Fruit fly (Drosophila melanogaster) whole organism, pupa: ENCODE data around the gene CG3529.

Experiments used
- CG10348 ChIP-seq: fragments of 200-800 bp; sonication (Bioruptor generic); IDR thresholded peaks from 2 replicates; pipeline ENCODE4 v1.3.6; 2022; ENCODE audit warnings: missing biosample characterization, missing genetic modification characterization
- CG12605 ChIP-seq: fragments of 200-800 bp; sonication (Bioruptor generic); IDR thresholded peaks from 2 replicates; pipeline ENCODE4 v1.3.6; 2022; ENCODE audit warnings: missing biosample characterization, missing genetic modification characterization
- CG13204 ChIP-seq: fragments of 200-800 bp; sonication (Bioruptor generic); optimal IDR thresholded peaks from 2 replicates; lab custom pipeline; 2018; ENCODE audit warnings: missing biosample characterization, mild to moderate bottlenecking, missing genetic modification characterization, moderate library complexity
- CG14655 ChIP-seq: fragments of 200-800 bp; sonication (Bioruptor generic); optimal IDR thresholded peaks from 3 replicates; lab custom pipeline; 2017; ENCODE audit warnings: mild to moderate bottlenecking, missing biosample characterization, missing genetic modification reagents, missing genetic modification characterization
- CG15710 ChIP-seq: fragments of 200-800 bp; sonication (Bioruptor generic); optimal IDR thresholded peaks from 2 replicates; lab custom pipeline; 2018; ENCODE audit warnings: missing biosample characterization, mild to moderate bottlenecking, missing genetic modification characterization, moderate library complexity
- CG17806 ChIP-seq: fragments of 200-800 bp; sonication (Bioruptor generic); optimal IDR thresholded peaks from 2 replicates; lab custom pipeline; 2018; ENCODE audit warnings: missing biosample characterization, mild to moderate bottlenecking, missing genetic modification characterization, moderate library complexity
- CG32121 ChIP-seq: fragments of 200-800 bp; sonication (Bioruptor generic); IDR thresholded peaks from 2 replicates; pipeline ENCODE4 v1.3.6; 2022; ENCODE audit warnings: missing biosample characterization, missing genetic modification characterization
- CG34367 ChIP-seq: fragments of 200-800 bp; sonication (Bioruptor generic); optimal IDR thresholded peaks from 2 replicates; lab custom pipeline; 2018; ENCODE audit warnings: missing biosample characterization, mild to moderate bottlenecking, missing genetic modification characterization
- CG4496 ChIP-seq: fragments of 200-800 bp; sonication (Bioruptor generic); IDR thresholded peaks from 3 replicates; pipeline ENCODE4 v1.3.6; 2022; ENCODE audit warnings: missing biosample characterization, missing genetic modification characterization
- CG8159 ChIP-seq: fragments of 200-800 bp; sonication (Bioruptor generic); optimal IDR thresholded peaks from 3 replicates; lab custom pipeline; 2018; ENCODE audit warnings: missing biosample characterization, mild to moderate bottlenecking, missing genetic modification characterization, moderate library complexity
- CG8301 ChIP-seq: fragments of 200-800 bp; sonication (Bioruptor generic); optimal IDR thresholded peaks from 2 replicates; lab custom pipeline; 2018; ENCODE audit warnings: missing biosample characterization, mild to moderate bottlenecking, missing genetic modification characterization
- CG9948 ChIP-seq: fragments of 200-800 bp; sonication (Bioruptor generic); optimal IDR thresholded peaks from 2 replicates; lab custom pipeline; 2018; ENCODE audit warnings: missing biosample characterization, mild to moderate bottlenecking, missing genetic modification characterization, moderate library complexity
- D1 ChIP-seq: fragments of 200-800 bp; sonication (Bioruptor generic); optimal IDR thresholded peaks from 2 replicates; lab custom pipeline; 2018; ENCODE audit warnings: missing biosample characterization, mild to moderate bottlenecking, missing genetic modification characterization, moderate library complexity
- EcR ChIP-seq: fragments of 200-800 bp; sonication (Bioruptor generic); optimal IDR thresholded peaks from 3 replicates; lab custom pipeline; 2019; ENCODE audit warnings: missing biosample characterization, missing genetic modification characterization, mild to moderate bottlenecking, moderate library complexity, missing genetic modification reagents
- Ets98B ChIP-seq: fragments of 200-800 bp; sonication (Bioruptor generic); IDR thresholded peaks from 2 replicates; pipeline ENCODE4 v1.3.6; 2022; ENCODE audit warnings: missing biosample characterization, missing genetic modification characterization
- Pif1A ChIP-seq: fragments of 200-800 bp; sonication (Bioruptor generic); optimal IDR thresholded peaks from 3 replicates; lab custom pipeline; 2016; ENCODE audit warnings: missing biosample characterization, missing genetic modification characterization
- Pif1B ChIP-seq: fragments of 200-800 bp; sonication (Bioruptor generic); optimal IDR thresholded peaks from 3 replicates; lab custom pipeline; 2016; ENCODE audit warnings: missing biosample characterization, missing genetic modification characterization
- Snoo ChIP-seq: fragments of 200-800 bp; sonication (Bioruptor generic); optimal IDR thresholded peaks from 3 replicates; lab custom pipeline; 2017; ENCODE audit warnings: missing biosample characterization, mild to moderate bottlenecking, missing genetic modification characterization, inconsistent platforms
- fd96Ca ChIP-seq: fragments of 200-800 bp; sonication (Bioruptor generic); IDR thresholded peaks from 3 replicates; pipeline ENCODE4 v1.3.6; 2022; ENCODE audit warnings: missing biosample characterization, missing genetic modification characterization
- gl ChIP-seq: fragments of 200-800 bp; sonication (Bioruptor generic); optimal IDR thresholded peaks from 2 replicates; lab custom pipeline; 2018; ENCODE audit warnings: missing biosample characterization, mild to moderate bottlenecking, missing genetic modification characterization
- rn ChIP-seq: fragments of 200-800 bp; sonication (Bioruptor generic); IDR thresholded peaks from 2 replicates; pipeline ENCODE4 v1.3.6; 2022; ENCODE audit warnings: missing biosample characterization, missing genetic modification characterization

Gene CG3529

DNA sequence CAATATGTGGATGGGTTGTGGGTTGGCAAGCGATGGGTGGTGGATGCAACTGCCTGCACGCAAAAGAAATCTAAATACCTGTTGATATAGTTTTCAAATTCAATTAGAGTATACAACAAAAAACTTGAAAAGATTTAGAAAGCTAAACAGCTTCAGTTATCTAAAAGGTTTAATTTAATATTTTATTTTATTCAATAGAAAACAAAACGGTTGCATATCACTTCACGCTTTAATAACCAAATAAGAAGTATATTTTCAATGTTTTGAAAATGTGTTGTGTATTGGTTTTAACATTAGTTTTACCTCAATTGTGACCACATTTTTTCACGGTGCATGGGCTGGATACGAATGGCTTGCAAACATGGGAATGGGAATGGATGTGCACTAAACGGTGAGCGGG, 43.0 kb downstream of the CG3529 start:
- peak; percentile 48 for TF ChIP-seq CG32121 (GFP tag; lab: Robert Waterston, UW)
- TF ChIP-seq CG9948, result no peak

DNA sequence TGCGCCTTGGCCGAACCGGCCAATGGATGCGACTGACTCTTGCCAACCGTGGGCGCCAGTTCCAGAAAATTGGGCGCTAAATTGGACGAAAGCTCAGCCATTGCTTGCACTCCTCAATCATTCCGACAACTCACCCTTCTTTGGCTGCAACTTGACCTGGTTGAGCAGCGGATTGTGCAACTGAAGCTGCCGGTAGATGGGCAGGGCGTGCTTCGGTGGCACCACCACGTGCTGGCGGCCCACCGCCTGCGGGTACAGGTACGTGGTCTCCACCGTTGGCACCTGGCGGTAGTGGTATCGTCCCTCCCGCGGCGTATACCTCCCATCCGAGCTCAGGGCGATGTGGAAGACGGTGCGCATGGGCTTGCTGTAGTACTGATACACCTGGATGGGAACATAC, 43.8 kb downstream of the CG3529 start:
- TF ChIP-seq CG17806 (no peak), CG32121 (GFP tag; lab: Robert Waterston, UW) (no peak), D1 (tag; lab: Kevin White, UChicago) (no peak), CG34367 (no peak), Ets98B (no peak), CG8159 (no peak), Pif1A (GFP tag; lab: Kevin White, UChicago) (no peak), rn (no peak), EcR (GFP tag; lab: Kevin White, UChicago) (no peak), fd96Ca (no peak), Pif1B (no peak), CG9948 (no peak), CG12605 (no peak)
- TF ChIP-seq, all 21 proteins: peak for 0

DNA sequence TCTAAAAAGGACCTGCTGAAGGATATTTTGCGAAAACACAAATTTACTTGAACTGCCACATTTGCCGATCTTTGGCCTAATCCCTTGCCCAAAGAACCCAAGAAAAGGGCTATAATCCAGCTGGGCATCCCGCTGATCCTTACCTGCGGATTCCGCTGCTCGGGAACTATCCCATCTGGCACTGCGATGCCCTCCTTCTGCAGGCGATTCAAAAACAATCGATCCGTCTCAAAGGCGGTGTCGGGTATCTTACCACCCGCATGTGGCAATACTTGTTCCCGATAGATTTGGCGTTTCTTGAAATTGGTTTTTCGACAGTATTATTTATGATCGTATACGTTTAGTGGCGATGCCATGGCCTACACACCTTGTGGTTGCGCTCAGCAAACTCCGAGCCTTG, 44.7 kb downstream of the CG3529 start:
- TF ChIP-seq CG12605 (no peak), Pif1B (no peak), CG34367 (no peak), CG4496 (GFP tag; lab: Robert Waterston, UW) (no peak), gl (tag; lab: Kevin White, UChicago) (no peak), Pif1A (GFP tag; lab: Kevin White, UChicago) (no peak), CG14655 (no peak), CG13204 (GFP tag; lab: Kevin White, UChicago) (no peak), rn (no peak), EcR (GFP tag; lab: Kevin White, UChicago) (no peak), CG17806 (no peak), CG8159 (no peak), CG9948 (no peak), CG32121 (GFP tag; lab: Robert Waterston, UW) (no peak), CG15710 (no peak), fd96Ca (no peak), Snoo (tag; lab: Kevin White, UChicago) (no peak)

DNA sequence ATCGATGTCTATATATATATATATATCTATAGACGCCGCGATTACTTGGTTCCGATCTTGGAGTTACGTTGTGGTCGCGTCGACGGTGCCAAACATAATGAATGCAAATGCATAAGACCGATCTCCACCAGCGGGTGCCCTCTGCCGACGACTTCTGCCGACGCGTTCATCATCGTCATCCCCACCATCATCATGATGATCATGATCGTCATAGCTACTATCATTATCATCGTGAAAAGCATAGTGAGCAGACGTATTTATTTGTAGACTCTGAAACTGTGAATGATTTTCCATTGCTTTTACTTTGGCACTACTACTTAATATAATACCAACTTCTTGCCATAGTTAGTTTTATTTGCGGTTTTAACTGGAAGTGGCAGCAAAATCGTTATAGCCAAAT, 45.5 kb downstream of the CG3529 start, which contains the start of gene CG32037:
Gene CG32037, minus strand, starts transcription at position 101 of the 400 bp plus-strand sequence.
- no peak for TF ChIP-seq CG12605
- TF ChIP-seq Pif1B, result no peak
- no peak for TF ChIP-seq Ets98B
- TF ChIP-seq CG9948, result no peak
- no peak for TF ChIP-seq CG14655
- TF ChIP-seq CG32121 (GFP tag; lab: Robert Waterston, UW), result no peak
- TF ChIP-seq CG4496 (GFP tag; lab: Robert Waterston, UW), result no peak
- no peak for TF ChIP-seq gl (tag; lab: Kevin White, UChicago)
- no peak for TF ChIP-seq CG34367
- TF ChIP-seq EcR (GFP tag; lab: Kevin White, UChicago), result no peak
- TF ChIP-seq CG8301 (tag; lab: Kevin White, UChicago), result no peak
- TF ChIP-seq fd96Ca, result no peak
- no peak for TF ChIP-seq Pif1A (GFP tag; lab: Kevin White, UChicago)
- no peak for TF ChIP-seq CG8159
- no peak for TF ChIP-seq CG10348 (GFP tag; lab: Robert Waterston, UW)

DNA sequence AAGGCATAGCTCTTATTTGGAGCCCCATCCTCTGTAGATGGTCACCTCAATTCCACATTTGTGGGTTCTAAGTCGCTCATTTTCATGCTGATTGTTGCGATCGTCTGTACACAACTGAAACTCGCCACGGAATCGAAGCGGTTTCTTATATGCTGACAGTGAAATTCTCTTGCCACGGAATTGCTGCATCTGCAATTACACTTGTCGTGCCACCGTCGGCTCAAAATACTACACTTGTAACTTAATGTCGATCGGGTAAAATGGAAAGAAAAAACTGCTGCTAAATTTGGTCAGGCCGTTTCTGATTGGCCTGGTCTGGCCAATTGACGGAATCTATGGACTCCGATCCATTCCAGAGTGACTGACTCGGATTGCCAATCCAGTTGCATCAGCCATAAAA, 50.6 kb downstream of the CG3529 start:
- TF ChIP-seq CG8301 (tag; lab: Kevin White, UChicago), result no peak
- TF ChIP-seq D1 (tag; lab: Kevin White, UChicago), result no peak
- no peak for TF ChIP-seq CG14655
- TF ChIP-seq fd96Ca, result no peak
- TF ChIP-seq CG10348 (GFP tag; lab: Robert Waterston, UW), result no peak
- no peak for TF ChIP-seq CG34367

DNA sequence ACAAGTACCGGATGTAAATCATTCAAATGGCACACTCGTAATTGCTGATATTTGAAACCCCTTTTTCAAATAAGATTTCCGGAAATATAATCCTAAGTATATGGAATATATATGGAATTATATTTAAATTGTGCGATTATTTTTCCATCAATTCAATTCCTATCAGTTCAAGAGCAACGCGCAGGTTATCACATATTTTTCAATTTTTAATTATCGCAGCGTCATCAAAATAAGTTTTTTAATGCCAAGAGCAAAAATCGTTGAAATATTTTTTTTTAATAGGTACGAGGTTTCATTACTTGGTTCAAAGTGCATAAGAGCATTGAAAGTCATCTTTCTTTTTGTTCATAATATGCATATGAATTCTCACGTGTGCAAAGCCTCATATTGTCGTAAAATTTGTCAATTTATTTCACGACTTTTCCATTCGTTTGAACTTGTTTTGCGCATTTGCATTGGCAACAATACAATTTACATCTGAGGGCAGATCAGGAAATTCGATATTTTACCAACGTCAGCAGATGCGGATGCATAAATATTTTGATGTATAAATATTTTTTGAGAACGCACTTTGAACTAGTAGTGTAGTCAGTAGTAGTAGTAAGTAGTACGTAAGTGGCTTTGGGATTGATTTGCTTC, 51.4 kb downstream of the CG3529 start:
- TF ChIP-seq rn (no peak), CG34367 (no peak), CG10348 (GFP tag; lab: Robert Waterston, UW) (no peak), CG14655 (no peak), CG8301 (tag; lab: Kevin White, UChicago) (no peak), fd96Ca (no peak), EcR (GFP tag; lab: Kevin White, UChicago) (no peak), gl (tag; lab: Kevin White, UChicago) (no peak), Pif1B (no peak), CG13204 (GFP tag; lab: Kevin White, UChicago) (no peak), CG8159 (no peak), CG32121 (GFP tag; lab: Robert Waterston, UW) (no peak), CG4496 (GFP tag; lab: Robert Waterston, UW) (no peak), Ets98B (no peak), CG9948 (no peak)
